Worm (Caenorhabditis elegans) whole organism, midembryonic: ENCODE results near the gene ZC155.4.
A peak's percentile ranks its signal among the peaks of the same experiment; 100 is the strongest.

Experiments
- T22C8.4 ChIP-seq: fragments of 200-800 bp; sonication (Bioruptor generic); IDR thresholded peaks from 2 replicates; pipeline ENCODE4 v1.3.6; 2022; ENCODE audit warnings: missing genetic modification characterization, missing compliant biosample characterization
- cog-1 ChIP-seq: sonication (generic microtip); optimal IDR thresholded peaks from 2 replicates; lab custom pipeline; 2016; ENCODE audit warnings: missing genetic modification characterization, missing compliant biosample characterization
- flt-1 ChIP-seq: fragments of 200-800 bp; sonication (Bioruptor generic); IDR thresholded peaks from 2 replicates; pipeline ENCODE4 v1.3.6; 2022; ENCODE audit warnings: missing genetic modification characterization, missing compliant biosample characterization
- klf-2 ChIP-seq: fragments of 200-800 bp; sonication (Bioruptor generic); conservative IDR thresholded peaks from 2 replicates; pipeline ENCODE4 v1.3.6; 2022; ENCODE audit warnings: missing genetic modification reagents, missing genetic modification characterization, missing compliant biosample characterization
- med-1 ChIP-seq: sonication (generic microtip); optimal IDR thresholded peaks from 2 replicates; lab custom pipeline; 2017; ENCODE audit warnings: missing genetic modification characterization, mild to moderate bottlenecking, missing compliant biosample characterization, antibody characterized with exemption, missing genetic modification reagents; ENCODE audit not compliant: insufficient read depth
- ref-1 ChIP-seq: fragments of 200-800 bp; sonication (Bioruptor generic); conservative IDR thresholded peaks from 2 replicates; pipeline ENCODE4 v1.3.6; 2022; ENCODE audit warnings: missing genetic modification reagents, missing genetic modification characterization, missing compliant biosample characterization
- tab-1 ChIP-seq: fragments of 200-800 bp; sonication (Bioruptor generic); IDR thresholded peaks from 2 replicates; pipeline ENCODE4 v1.3.6; 2022; ENCODE audit warnings: missing genetic modification characterization, missing compliant biosample characterization
- ztf-23 ChIP-seq: fragments of 200-800 bp; sonication (Bioruptor generic); IDR thresholded peaks from 2 replicates; pipeline ENCODE4 v1.3.6; 2022; ENCODE audit warnings: missing genetic modification reagents, missing genetic modification characterization, missing compliant biosample characterization
- ztf-29 ChIP-seq: fragments of 200-800 bp; sonication (Bioruptor generic); IDR thresholded peaks from 2 replicates; pipeline ENCODE4 v1.3.6; 2022; ENCODE audit warnings: missing genetic modification reagents, missing genetic modification characterization, missing compliant biosample characterization

ZC155.4 gene

DNA sequence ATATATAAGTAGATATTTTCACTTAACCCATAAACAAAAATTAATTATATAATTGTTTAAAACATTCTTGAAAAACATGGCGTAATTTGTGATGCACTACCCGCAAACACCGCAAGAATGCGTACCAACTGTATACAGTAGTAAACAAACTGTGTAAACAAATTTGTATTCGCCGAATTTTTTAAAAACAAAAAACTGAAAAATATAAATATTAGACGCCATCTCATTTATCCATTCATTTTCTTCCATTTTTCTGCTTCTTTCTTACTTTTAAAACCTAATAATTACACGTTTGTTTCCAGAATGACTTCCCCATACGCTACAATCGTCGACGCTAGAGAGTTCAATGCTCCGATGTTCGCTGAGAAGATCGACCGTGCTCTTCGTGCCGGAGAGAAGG, 10.0 kb upstream of the ZC155.4 start, which contains the start of gene nex-1:
Gene nex-1, plus strand, starts transcription at position 301 of the 400 bp plus-strand sequence.
- TF ChIP-seq med-1 = no peak
- no peak for TF ChIP-seq cog-1 (tag; lab: Kevin White, UChicago)
- no peak for TF ChIP-seq flt-1 (GFP tag; lab: Robert Waterston, UW)
- no peak for TF ChIP-seq klf-2 (GFP tag; lab: Robert Waterston, UW)
- no peak for TF ChIP-seq T22C8.4 (GFP tag; lab: Robert Waterston, UW)
- no peak for TF ChIP-seq ztf-23
- TF ChIP-seq ref-1 = no peak
- no peak for TF ChIP-seq tab-1 (GFP tag; lab: Robert Waterston, UW)
- TF ChIP-seq ztf-29 (GFP tag; lab: Robert Waterston, UW) = no peak

DNA sequence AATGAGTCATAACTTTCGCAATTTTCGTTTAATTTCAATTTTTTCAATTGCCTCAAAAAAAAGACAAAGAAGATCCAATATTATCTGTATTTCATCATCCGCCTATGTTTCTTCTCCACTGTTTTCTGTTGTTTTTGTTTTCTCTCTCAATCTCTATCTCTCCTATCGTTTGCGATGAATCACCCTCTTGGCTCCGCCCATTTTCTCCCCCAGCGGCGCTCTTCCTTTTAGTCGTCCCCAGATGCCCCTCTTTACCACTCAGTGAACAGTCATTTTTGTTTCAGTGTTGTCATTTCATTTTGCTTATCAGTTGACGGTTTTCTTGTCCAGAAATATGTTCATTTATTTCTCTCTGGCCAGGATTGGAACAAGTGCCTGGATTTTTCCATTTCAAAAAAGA, 9.6 kb upstream of the ZC155.4 start:
- TF ChIP-seq ref-1 (no peak), ztf-29 (GFP tag; lab: Robert Waterston, UW) (no peak), T22C8.4 (GFP tag; lab: Robert Waterston, UW) (no peak), klf-2 (GFP tag; lab: Robert Waterston, UW) (no peak), flt-1 (GFP tag; lab: Robert Waterston, UW) (no peak), tab-1 (GFP tag; lab: Robert Waterston, UW) (no peak), med-1 (no peak), cog-1 (tag; lab: Kevin White, UChicago) (no peak), ztf-23 (no peak)

DNA sequence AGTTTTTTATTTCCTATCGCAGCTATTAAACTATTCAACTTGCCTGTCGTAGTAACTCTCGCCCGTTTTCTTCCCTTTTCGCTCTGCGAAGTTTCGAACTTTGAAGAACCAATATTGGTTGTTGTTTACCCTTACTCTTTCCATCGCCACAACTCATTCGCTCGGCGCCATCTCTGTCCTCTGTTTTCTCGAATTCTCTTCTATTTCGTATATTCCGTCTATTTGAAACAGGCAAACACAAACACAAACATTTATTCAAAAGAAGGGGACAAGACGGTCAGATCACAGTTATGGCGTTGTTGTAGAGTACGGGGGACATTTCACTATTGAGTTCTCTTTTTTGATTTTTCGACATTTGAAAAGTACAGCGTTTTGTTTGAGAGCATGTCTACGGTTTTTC, 7.5 kb upstream of the ZC155.4 start:
- TF ChIP-seq flt-1 (GFP tag; lab: Robert Waterston, UW) (no peak), ztf-29 (GFP tag; lab: Robert Waterston, UW) (no peak), tab-1 (GFP tag; lab: Robert Waterston, UW) (no peak), med-1 (no peak), T22C8.4 (GFP tag; lab: Robert Waterston, UW) (no peak), klf-2 (GFP tag; lab: Robert Waterston, UW) (no peak), cog-1 (tag; lab: Kevin White, UChicago) (no peak), ztf-23 (no peak)

DNA sequence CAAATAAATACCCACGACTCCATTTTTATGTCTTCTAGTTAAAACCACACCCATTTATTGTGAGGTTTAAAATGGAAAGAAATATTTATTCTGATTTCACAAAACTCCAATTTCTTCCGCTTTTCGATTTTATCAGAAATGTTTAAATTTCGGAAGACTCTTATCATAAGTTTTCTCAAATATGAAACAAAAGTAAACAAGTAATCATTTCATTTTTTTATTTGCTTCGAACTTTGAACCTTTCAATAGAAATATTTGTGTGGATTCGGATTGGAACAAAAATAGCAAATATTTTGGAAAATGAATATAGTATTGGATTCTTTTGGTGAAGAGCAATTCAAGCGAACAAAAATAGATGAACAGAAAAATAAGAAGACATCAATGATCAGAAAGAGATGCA, 6.5 kb upstream of the ZC155.4 start:
- TF ChIP-seq ztf-23 (no peak), flt-1 (GFP tag; lab: Robert Waterston, UW) (no peak), ztf-29 (GFP tag; lab: Robert Waterston, UW) (no peak), med-1 (no peak), tab-1 (GFP tag; lab: Robert Waterston, UW) (no peak), T22C8.4 (GFP tag; lab: Robert Waterston, UW) (no peak), ref-1 (no peak), klf-2 (GFP tag; lab: Robert Waterston, UW) (no peak), cog-1 (tag; lab: Kevin White, UChicago) (no peak)

DNA sequence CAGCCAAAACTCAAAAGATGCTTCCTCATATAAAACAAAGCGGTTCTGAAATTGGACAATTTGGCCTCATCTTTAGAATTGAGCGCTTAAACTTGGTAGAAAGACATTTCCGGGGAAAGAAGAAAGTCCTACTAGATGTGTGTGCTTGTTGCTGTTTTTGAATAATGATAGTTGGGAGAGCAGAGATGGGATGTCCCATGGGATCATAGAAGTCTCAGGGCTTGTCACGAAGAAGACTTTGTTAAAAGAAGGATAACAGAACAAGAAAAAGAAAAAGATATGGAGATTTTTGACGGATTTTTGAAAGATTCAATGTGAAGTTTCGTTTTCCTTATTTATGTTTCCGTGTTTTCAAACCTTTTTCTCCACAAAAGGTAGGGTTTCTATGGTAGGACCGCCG, 3.4 kb upstream of the ZC155.4 start, which contains the start of gene ZC155.2:
Gene ZC155.2, plus strand, starts transcription at position 301 of the 400 bp plus-strand sequence.
- no peak for TF ChIP-seq med-1
- no peak for TF ChIP-seq tab-1 (GFP tag; lab: Robert Waterston, UW)
- TF ChIP-seq ztf-29 (GFP tag; lab: Robert Waterston, UW) = no peak
- no peak for TF ChIP-seq cog-1 (tag; lab: Kevin White, UChicago)
- no peak for TF ChIP-seq ref-1
- TF ChIP-seq ztf-23 = no peak
- TF ChIP-seq flt-1 (GFP tag; lab: Robert Waterston, UW) = no peak
- no peak for TF ChIP-seq T22C8.4 (GFP tag; lab: Robert Waterston, UW)
- no peak for TF ChIP-seq klf-2 (GFP tag; lab: Robert Waterston, UW)

DNA sequence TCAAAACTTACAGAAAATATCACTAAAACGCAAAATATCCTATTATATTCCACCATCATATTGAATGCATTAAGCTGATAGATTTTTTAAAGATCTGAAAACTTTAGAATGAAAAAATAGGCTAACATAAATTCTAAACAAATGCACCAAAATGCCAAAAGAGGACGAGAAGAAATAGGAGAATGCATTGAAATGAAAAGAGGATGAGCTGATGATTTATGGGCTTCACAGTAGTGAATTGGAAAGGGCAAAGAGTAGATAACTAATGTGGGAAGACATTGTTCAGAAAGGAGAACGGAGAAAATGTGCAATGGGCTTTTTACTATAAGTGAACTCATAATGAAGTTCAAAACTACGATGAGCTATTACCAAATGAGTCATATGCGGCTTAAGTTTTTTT, 2.2 kb upstream of the ZC155.4 start, which contains the start of gene cutl-19:
Gene cutl-19, minus strand, starts transcription at position 101 of the 400 bp plus-strand sequence.
- TF ChIP-seq tab-1 (GFP tag; lab: Robert Waterston, UW) (no peak), med-1 (no peak), ztf-23 (no peak), flt-1 (GFP tag; lab: Robert Waterston, UW) (no peak), cog-1 (tag; lab: Kevin White, UChicago) (no peak), T22C8.4 (GFP tag; lab: Robert Waterston, UW) (no peak), klf-2 (GFP tag; lab: Robert Waterston, UW) (no peak), ref-1 (no peak), ztf-29 (GFP tag; lab: Robert Waterston, UW) (no peak)

DNA sequence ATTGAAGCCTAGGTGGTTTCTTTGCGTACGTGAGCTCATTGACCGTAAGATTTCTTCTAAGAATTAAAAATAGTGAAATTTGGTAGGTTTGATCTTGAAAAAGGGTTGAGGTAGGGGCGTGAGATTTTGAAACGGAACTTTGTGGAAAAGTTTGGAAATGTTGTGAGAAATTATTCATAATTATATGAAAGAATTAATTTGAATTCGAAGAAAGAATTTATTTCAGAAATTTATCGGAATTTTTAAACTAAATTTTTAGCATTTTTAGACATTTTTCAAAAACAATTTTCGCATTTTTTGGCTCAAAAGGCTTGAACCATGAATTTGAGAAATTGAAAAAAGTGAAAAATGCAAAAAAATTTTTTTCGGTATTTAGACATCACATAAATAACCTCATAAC, 1.1 kb downstream of the ZC155.4 start:
- TF ChIP-seq ztf-23 (no peak), klf-2 (GFP tag; lab: Robert Waterston, UW) (no peak), ztf-29 (GFP tag; lab: Robert Waterston, UW) (no peak), tab-1 (GFP tag; lab: Robert Waterston, UW) (no peak), T22C8.4 (GFP tag; lab: Robert Waterston, UW) (no peak), flt-1 (GFP tag; lab: Robert Waterston, UW) (no peak), med-1 (no peak), cog-1 (tag; lab: Kevin White, UChicago) (no peak), ref-1 (no peak)

DNA sequence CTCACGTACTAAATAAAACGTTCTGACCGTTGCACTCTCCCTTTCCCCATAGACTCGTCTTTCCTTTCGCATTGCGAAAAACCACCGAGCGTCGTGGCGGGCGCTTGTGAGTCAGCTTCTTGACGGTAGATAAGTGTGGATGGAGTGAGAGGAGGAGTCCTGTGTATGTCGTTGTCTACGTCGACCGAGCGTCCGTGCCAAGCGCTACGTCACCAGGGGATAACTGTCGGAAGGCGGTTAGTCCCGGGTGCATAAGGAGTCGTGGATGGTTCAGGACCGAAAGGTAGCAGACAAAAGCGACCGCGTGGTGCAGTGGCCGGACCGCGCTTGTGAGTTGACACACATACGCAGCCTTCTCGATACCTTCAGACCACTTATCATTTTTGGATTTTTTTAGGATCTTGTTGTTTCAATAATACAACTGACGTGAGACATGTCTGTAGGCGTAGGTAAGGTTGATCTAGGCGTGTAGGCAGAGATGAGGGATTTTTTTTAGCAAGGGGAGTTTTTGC, 4.1 kb downstream of the ZC155.4 start:
- TF ChIP-seq klf-2 (GFP tag; lab: Robert Waterston, UW) = peak; percentile 75
- peak; percentile 78 for TF ChIP-seq ztf-23
- peak; percentile 88 for TF ChIP-seq tab-1 (GFP tag; lab: Robert Waterston, UW)
- TF ChIP-seq ztf-29 (GFP tag; lab: Robert Waterston, UW) = peak; percentile 42; the same call in 1 of the 2 replicates
- TF ChIP-seq med-1 = peak; percentile 12
- TF ChIP-seq ref-1 = peak; percentile 65; the same call in 1 of the 2 replicates
- TF ChIP-seq flt-1 (GFP tag; lab: Robert Waterston, UW) = peak; percentile 80; the same call in 1 of the 2 replicates

DNA sequence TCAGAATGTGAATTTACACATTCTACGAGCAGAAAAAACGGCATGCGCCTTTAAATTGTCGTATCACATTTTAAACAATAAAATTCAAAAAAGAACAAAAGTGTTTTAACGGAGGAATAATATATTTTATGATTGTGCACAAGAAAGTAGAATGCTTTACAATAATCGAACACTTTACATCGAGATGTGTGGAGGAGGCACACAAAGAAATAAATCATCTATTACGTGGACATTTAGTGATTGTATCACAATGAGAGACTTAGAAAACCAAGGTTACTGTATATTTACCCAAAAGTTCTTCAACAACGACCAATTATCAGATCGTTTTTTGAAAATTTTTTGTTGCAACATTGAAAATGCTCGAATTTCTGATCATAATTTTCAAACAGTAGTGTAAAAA, 5.0 kb downstream of the ZC155.4 start:
- TF ChIP-seq klf-2 (GFP tag; lab: Robert Waterston, UW) = no peak

DNA sequence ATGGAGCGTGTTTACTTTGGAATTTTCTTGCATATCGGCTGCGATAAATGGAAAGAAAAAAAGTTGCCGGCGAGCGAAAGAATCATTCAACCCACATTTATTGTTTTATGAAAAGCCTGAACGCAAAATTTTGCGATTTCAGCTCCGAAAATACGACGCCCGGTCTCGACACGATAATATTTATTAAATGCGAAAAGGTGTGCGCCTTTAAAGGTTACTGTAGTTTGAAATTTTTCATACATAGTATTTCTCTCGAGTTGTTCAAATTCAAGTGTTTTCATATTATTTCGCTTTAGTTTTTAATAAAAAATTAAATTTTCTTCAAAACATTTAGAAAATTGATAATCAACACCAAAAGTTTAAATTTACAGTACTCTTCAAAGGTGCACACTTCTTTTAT, 6.3 kb downstream of the ZC155.4 start, which contains the start of gene syx-16:
Gene syx-16, minus strand, starts transcription at position 118 of the 400 bp plus-strand sequence.
- TF ChIP-seq ztf-23 = no peak
- TF ChIP-seq klf-2 (GFP tag; lab: Robert Waterston, UW) = no peak
- no peak for TF ChIP-seq ref-1
- TF ChIP-seq flt-1 (GFP tag; lab: Robert Waterston, UW) = no peak
